Worm (Caenorhabditis elegans): Measurements from ENCODE around the gene plc-2.

ce11 chrV:15197955-15198354 lies 5.6 kb downstream of the plc-2 start, which contains the start of gene srw-1:
- TF ChIP-seq mdt-29 (GFP tag; IDR thresholded peaks at IDR 0.05) (no peak), ceh-82 (tag; optimal IDR thresholded peaks at IDR 0.05) (no peak), ama-1 (optimal IDR thresholded peaks at IDR 0.05) (no peak), F49E8.2 (tag; optimal IDR thresholded peaks at IDR 0.05; ENCODE audit: borderline replicate concordance) (no peak)

All from whole organism, L4 larva.